Fruit fly (Drosophila melanogaster): ENCODE data around the gene sturkopf.

sturkopf gene

DNA sequence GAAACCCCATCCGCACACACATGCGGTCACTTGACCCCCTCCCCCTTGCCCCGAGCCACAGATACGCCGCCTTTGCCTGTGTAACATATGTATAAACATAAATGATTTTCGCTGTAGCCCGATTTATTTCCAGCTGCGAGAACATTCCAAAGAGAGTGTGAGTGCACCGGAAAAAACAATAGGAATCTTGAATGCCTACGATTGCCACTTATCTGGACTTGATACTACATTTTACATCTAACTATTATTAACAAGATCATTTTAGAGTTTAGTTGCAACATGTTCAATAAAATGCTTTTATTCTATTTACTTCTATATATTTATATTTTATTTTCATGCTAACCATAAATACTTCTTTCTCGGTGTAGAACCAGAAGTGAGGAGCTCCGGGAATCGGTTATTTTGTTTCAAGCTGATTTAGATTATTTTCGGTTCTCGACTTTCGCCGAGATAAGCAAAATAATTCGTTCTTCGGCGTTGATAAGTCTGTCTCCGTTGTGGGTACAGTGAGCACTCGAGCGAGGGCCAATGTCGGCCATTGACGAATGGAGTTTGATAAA, 13.0 kb downstream of the sturkopf start (continued):
- peak; percentile 70 for TF ChIP-seq lilli (GFP tag; optimal IDR thresholded peaks at IDR 0.05)
- peak; percentile 12 to 81 for TF ChIP-seq dpn (GFP tag; optimal IDR thresholded peaks at IDR 0.05)
- peak; percentile 78 for TF ChIP-seq nerfin-1 (tag; optimal IDR thresholded peaks at IDR 0.05)
- peak; percentile 84 for TF ChIP-seq ATbp (GFP tag; optimal IDR thresholded peaks at IDR 0.05)
- no peak for TF ChIP-seq sqz (GFP tag; optimal IDR thresholded peaks at IDR 0.05)
- no peak for TF ChIP-seq CG1647 (GFP tag; optimal IDR thresholded peaks at IDR 0.05)
- TF ChIP-seq vnd (GFP tag; IDR thresholded peaks at IDR 0.05; ENCODE audit: partially characterized antibody), result no peak
- peak; percentile 74; the same call in 1 of the 2 replicates for TF ChIP-seq chm (GFP tag; IDR thresholded peaks at IDR 0.05)
- TF ChIP-seq Lpt (GFP tag; optimal IDR thresholded peaks at IDR 0.05), result no peak
- TF ChIP-seq ase (GFP tag; IDR thresholded peaks at IDR 0.05), result peak; percentile 74; the same call in 2 of the 3 replicates
- TF ChIP-seq chn (GFP tag; optimal IDR thresholded peaks at IDR 0.05), result peak; percentile 57
- peak; percentile 41 for TF ChIP-seq CG30020 (tag; optimal IDR thresholded peaks at IDR 0.05)
- TF ChIP-seq fd64A (GFP tag; optimal IDR thresholded peaks at IDR 0.05), result peak; percentile 65
- TF ChIP-seq Atf-2 (GFP tag; optimal IDR thresholded peaks at IDR 0.05), result peak; percentile 30
- TF ChIP-seq caup (GFP tag; optimal IDR thresholded peaks at IDR 0.05; ENCODE audit: severe bottlenecking), result peak; percentile 77
- TF ChIP-seq Xrp1 (GFP tag; IDR thresholded peaks at IDR 0.05), result peak; percentile 93
- TF ChIP-seq bab2 (GFP tag; optimal IDR thresholded peaks at IDR 0.05), result peak; percentile 40
- TF ChIP-seq Asciz (GFP tag; optimal IDR thresholded peaks at IDR 0.05), result peak; percentile 74
- TF ChIP-seq Abd-B (GFP tag; optimal IDR thresholded peaks at IDR 0.05), result peak; percentile 32
- peak; percentile 46 for TF ChIP-seq CG6654 (GFP tag; optimal IDR thresholded peaks at IDR 0.05)
- TF ChIP-seq cad (GFP tag; optimal IDR thresholded peaks at IDR 0.05), result no peak
- no peak for TF ChIP-seq hb (GFP tag; IDR thresholded peaks at IDR 0.05; ENCODE audit: partially characterized antibody)
- TF ChIP-seq bowl (GFP tag; IDR thresholded peaks at IDR 0.05), result peak; percentile 58; the same call in 1 of the 2 replicates
- TF ChIP-seq wdn (GFP tag; IDR thresholded peaks at IDR 0.05), result peak; percentile 67
- TF ChIP-seq tna (GFP tag; IDR thresholded peaks at IDR 0.05; ENCODE audit: partially characterized antibody), result no peak; the same call in 1 of the 2 replicates
- TF ChIP-seq Six4 (GFP tag; optimal IDR thresholded peaks at IDR 0.05), result peak; percentile 80
- peak; percentile 79 for TF ChIP-seq lbe (GFP tag; optimal IDR thresholded peaks at IDR 0.05)
- TF ChIP-seq CG12744 (GFP tag; optimal IDR thresholded peaks at IDR 0.05), result no peak
- TF ChIP-seq CG7357 (GFP tag; IDR thresholded peaks at IDR 0.05), result peak; percentile 66; the same call in 2 of the 3 replicates
- TF ChIP-seq rib (GFP tag; IDR thresholded peaks at IDR 0.05), result no peak; the same call in 1 of the 2 replicates
- peak; percentile 57 for TF ChIP-seq kah (GFP tag; optimal IDR thresholded peaks at IDR 0.05)
- TF ChIP-seq eyg (GFP tag; optimal IDR thresholded peaks at IDR 0.05), result no peak
- peak; percentile 61; the same call in 1 of the 2 replicates for TF ChIP-seq ro (GFP tag; IDR thresholded peaks at IDR 0.05)
- peak; percentile 92 for TF ChIP-seq vvl (GFP tag; IDR thresholded peaks at IDR 0.05)
- TF ChIP-seq CG9876 (GFP tag; optimal IDR thresholded peaks at IDR 0.05), result no peak
- TF ChIP-seq shn (GFP tag; optimal IDR thresholded peaks at IDR 0.05), result no peak
- TF ChIP-seq Sin3A (optimal IDR thresholded peaks at IDR 0.05), result no peak
- TF ChIP-seq CG7928 (GFP tag; optimal IDR thresholded peaks at IDR 0.05), result peak; percentile 50
- TF ChIP-seq CG4730 (GFP tag; IDR thresholded peaks at IDR 0.05), result peak; percentile 69
- no peak for TF ChIP-seq TFAM (GFP tag; optimal IDR thresholded peaks at IDR 0.05)
- TF ChIP-seq CG30431 (GFP tag; optimal IDR thresholded peaks at IDR 0.05), result peak; percentile 60
- 0 out of 2 replicates have a peak, but pooled peaks have one; percentile 9 for TF ChIP-seq CG10321 (GFP tag; IDR thresholded peaks at IDR 0.05)
- TF ChIP-seq CG31441 (GFP tag; IDR thresholded peaks at IDR 0.05), result peak; percentile 97
- TF ChIP-seq sim (GFP tag; IDR thresholded peaks at IDR 0.05), result peak; percentile 69; the same call in 1 of the 2 replicates
- TF ChIP-seq CG6175 (GFP tag; IDR thresholded peaks at IDR 0.05), result no peak
- peak; percentile 62 for TF ChIP-seq CG8359 (GFP tag; optimal IDR thresholded peaks at IDR 0.05; ENCODE audit: borderline replicate concordance)
- no peak for TF ChIP-seq lov (optimal IDR thresholded peaks at IDR 0.05)
- TF ChIP-seq lov (GFP tag; IDR thresholded peaks at IDR 0.05), result peak; percentile 68; the same call in 2 of the 3 replicates
- peak; percentile 90 for TF ChIP-seq CG18599 (GFP tag; optimal IDR thresholded peaks at IDR 0.05)
- TF ChIP-seq Sox102F (GFP tag; optimal IDR thresholded peaks at IDR 0.05), result no peak
- peak; percentile 88 for TF ChIP-seq lab (GFP tag; optimal IDR thresholded peaks at IDR 0.05)

Data from whole organism, embryonic.